Worm (Caenorhabditis elegans) whole organism, L1 larva: Measurements from ENCODE around the gene nhr-291.

Experiments used
- F16B12.6 ChIP-seq: fragments of 150-350 bp; optimal IDR thresholded peaks from 2 replicates; lab custom pipeline; 2014; ENCODE audit warnings: missing biosample characterization, missing genetic modification characterization
- Y116A8C.19 ChIP-seq: sonication (generic microtip); optimal IDR thresholded peaks from 2 replicates; lab custom pipeline; 2016; ENCODE audit warnings: missing compliant biosample characterization, missing genetic modification characterization, borderline replicate concordance
- blmp-1 ChIP-seq: fragments of 150-350 bp; optimal IDR thresholded peaks from 2 replicates; lab custom pipeline; 2014; ENCODE audit warnings: missing biosample characterization, missing genetic modification characterization
- ceh-63 ChIP-seq: fragments of 200-800 bp; sonication (Bioruptor generic); optimal IDR thresholded peaks from 2 replicates; lab custom pipeline; 2018; ENCODE audit warnings: mild to moderate bottlenecking, missing genetic modification characterization, missing compliant biosample characterization
- ceh-90 ChIP-seq: sonication (generic microtip); optimal IDR thresholded peaks from 2 replicates; lab custom pipeline; 2016; ENCODE audit warnings: missing genetic modification characterization, missing compliant biosample characterization
- ces-1 ChIP-seq: fragments of 150-350 bp; optimal IDR thresholded peaks from 2 replicates; lab custom pipeline; 2014; ENCODE audit warnings: missing biosample characterization, missing genetic modification reagents, missing genetic modification characterization
- dpl-1 ChIP-seq, 3 experiments: fragments of 150-350 bp in 2 of 3; sonication (generic microtip) in 1 of 3; optimal IDR thresholded peaks; 2 replicates each; lab custom pipeline; 2014 to 2017; ENCODE audit warnings: missing biosample characterization in 3 of 3, missing genetic modification characterization in 3 of 3, missing genetic modification reagents in 3 of 3
- egl-13 ChIP-seq: sonication (generic microtip); optimal IDR thresholded peaks from 2 replicates; lab custom pipeline; 2016; ENCODE audit warnings: missing genotype, missing genetic modification reagents, missing genetic modification characterization, missing compliant biosample characterization
- elt-3 ChIP-seq, 6 experiments: fragments of 150-350 bp in 1 of 6; sonication (generic microtip); optimal IDR thresholded peaks; 2 replicates each; lab custom pipeline; 2017 to 2018; ENCODE audit warnings: missing biosample characterization in 6 of 6, missing genetic modification characterization in 6 of 6, inconsistent platforms in 1 of 6
- fkh-10 ChIP-seq: sonication (generic microtip); optimal IDR thresholded peaks from 2 replicates; lab custom pipeline; 2017; ENCODE audit warnings: missing biosample characterization, missing genetic modification reagents, missing genetic modification characterization
- fkh-4 ChIP-seq: sonication (generic microtip); optimal IDR thresholded peaks from 2 replicates; lab custom pipeline; 2016; ENCODE audit warnings: missing compliant biosample characterization, missing genetic modification characterization, borderline replicate concordance
- grh-1 ChIP-seq: fragments of 200-800 bp; sonication (Bioruptor generic); IDR thresholded peaks from 2 replicates; pipeline ENCODE4 v1.3.6; 2022; ENCODE audit warnings: missing genetic modification reagents, missing genetic modification characterization, missing compliant biosample characterization
- hlh-17 ChIP-seq: fragments of 200-800 bp; sonication (Bioruptor generic); optimal IDR thresholded peaks from 2 replicates; lab custom pipeline; 2018; ENCODE audit warnings: missing genetic modification characterization, mild to moderate bottlenecking, missing compliant biosample characterization, moderate library complexity, borderline replicate concordance
- hlh-4 ChIP-seq: sonication (generic microtip); optimal IDR thresholded peaks from 2 replicates; lab custom pipeline; 2016; ENCODE audit warnings: mild to moderate bottlenecking, missing genetic modification characterization, missing compliant biosample characterization
- hpl-2 ChIP-seq: fragments of 150-350 bp; optimal IDR thresholded peaks from 2 replicates; lab custom pipeline; 2014; ENCODE audit warnings: missing biosample characterization, missing genetic modification reagents, missing genetic modification characterization
- irx-1 ChIP-seq: sonication (generic microtip); optimal IDR thresholded peaks from 2 replicates; lab custom pipeline; 2016; ENCODE audit warnings: missing genetic modification characterization, missing compliant biosample characterization
- isw-1 ChIP-seq: fragments of 200-800 bp; sonication (Bioruptor generic); IDR thresholded peaks from 2 replicates; pipeline ENCODE4 v1.3.6; 2022; ENCODE audit warnings: missing genetic modification characterization, missing compliant biosample characterization
- jun-1 ChIP-seq: fragments of 150-350 bp; optimal IDR thresholded peaks from 2 replicates; lab custom pipeline; 2014; ENCODE audit warnings: missing biosample characterization, missing genetic modification reagents, missing genetic modification characterization
- lin-14 ChIP-seq: fragments of 200-800 bp; sonication (Bioruptor generic); optimal IDR thresholded peaks from 2 replicates; lab custom pipeline; 2018; ENCODE audit warnings: mild to moderate bottlenecking, missing genetic modification characterization, moderate library complexity, missing compliant biosample characterization
- lin-15B ChIP-seq: fragments of 150-350 bp; sonication (generic microtip); optimal IDR thresholded peaks from 3 replicates; lab custom pipeline; 2014; ENCODE audit warnings: missing biosample characterization, missing genetic modification characterization
- mab-9 ChIP-seq: fragments of 200-800 bp; sonication (Bioruptor generic); IDR thresholded peaks from 2 replicates; pipeline ENCODE4 v1.3.6; 2022; ENCODE audit warnings: missing genetic modification reagents, missing genetic modification characterization, missing compliant biosample characterization
- mef-2 ChIP-seq: fragments of 150-350 bp; optimal IDR thresholded peaks from 2 replicates; lab custom pipeline; 2014; ENCODE audit warnings: missing biosample characterization, missing genetic modification characterization
- mep-1 ChIP-seq: fragments of 150-350 bp; optimal IDR thresholded peaks from 2 replicates; lab custom pipeline; 2014; ENCODE audit warnings: missing biosample characterization, missing genetic modification characterization
- nhr-11 ChIP-seq: fragments of 150-350 bp; optimal IDR thresholded peaks from 2 replicates; lab custom pipeline; 2014; ENCODE audit warnings: missing biosample characterization, missing genetic modification characterization
- nhr-12 ChIP-seq: sonication (generic microtip); optimal IDR thresholded peaks from 2 replicates; lab custom pipeline; 2017; ENCODE audit warnings: missing biosample characterization, missing genetic modification characterization
- nhr-20 ChIP-seq: sonication (generic microtip); optimal IDR thresholded peaks from 2 replicates; lab custom pipeline; 2016; ENCODE audit warnings: mild to moderate bottlenecking, missing genetic modification characterization, missing compliant biosample characterization
- nhr-237 ChIP-seq: fragments of 150-350 bp; optimal IDR thresholded peaks from 2 replicates; lab custom pipeline; 2014; ENCODE audit warnings: missing biosample characterization, missing genetic modification characterization
- nhr-28 ChIP-seq: fragments of 150-350 bp; optimal IDR thresholded peaks from 2 replicates; lab custom pipeline; 2014; ENCODE audit warnings: missing biosample characterization, missing genetic modification characterization
- nhr-71 ChIP-seq: sonication (generic microtip); optimal IDR thresholded peaks from 2 replicates; lab custom pipeline; 2016; ENCODE audit warnings: mild to moderate bottlenecking, missing genetic modification characterization, moderate library complexity, missing compliant biosample characterization
- nhr-85 ChIP-seq: sonication (generic microtip); peaks from one replicate; lab custom pipeline; 2016; ENCODE audit warnings: missing genetic modification characterization, inconsistent platforms, missing compliant biosample characterization
- nhr-90 ChIP-seq: sonication (generic microtip); optimal IDR thresholded peaks from 2 replicates; lab custom pipeline; 2016; ENCODE audit warnings: mild to moderate bottlenecking, missing genetic modification characterization, missing compliant biosample characterization; ENCODE audit not compliant: poor library complexity
- pax-3 ChIP-seq: fragments of 200-800 bp; sonication (Bioruptor generic); optimal IDR thresholded peaks from 2 replicates; lab custom pipeline; 2018; ENCODE audit warnings: mild to moderate bottlenecking, missing genetic modification characterization, moderate library complexity, missing compliant biosample characterization
- pqm-1 ChIP-seq: sonication (generic microtip); optimal IDR thresholded peaks from 3 replicates; lab custom pipeline; 2017; ENCODE audit warnings: missing biosample characterization, missing genetic modification characterization
- skn-1 ChIP-seq: fragments of 150-350 bp; optimal IDR thresholded peaks from 2 replicates; lab custom pipeline; 2014; ENCODE audit warnings: missing biosample characterization, missing genetic modification characterization
- sptf-1 ChIP-seq: fragments of 150-350 bp; optimal IDR thresholded peaks from 2 replicates; lab custom pipeline; 2014; ENCODE audit warnings: missing biosample characterization, missing genetic modification characterization
- tbx-2 ChIP-seq: sonication (generic microtip); optimal IDR thresholded peaks from 2 replicates; lab custom pipeline; 2016; ENCODE audit warnings: missing genetic modification characterization, missing compliant biosample characterization
- tlp-1 ChIP-seq: fragments of 150-350 bp; optimal IDR thresholded peaks from 2 replicates; lab custom pipeline; 2014; ENCODE audit warnings: missing biosample characterization, missing genetic modification characterization
- unc-30 ChIP-seq: sonication (generic microtip); optimal IDR thresholded peaks from 2 replicates; lab custom pipeline; 2017; ENCODE audit warnings: missing biosample characterization, missing genetic modification characterization
- unc-62 ChIP-seq: fragments of 150-350 bp; optimal IDR thresholded peaks from 2 replicates; lab custom pipeline; 2014; ENCODE audit warnings: missing biosample characterization, missing genetic modification reagents, missing genetic modification characterization
- xbp-1 ChIP-seq: sonication (generic microtip); optimal IDR thresholded peaks from 2 replicates; lab custom pipeline; 2016; ENCODE audit warnings: missing genetic modification characterization, missing compliant biosample characterization
- zip-4 ChIP-seq: fragments of 200-800 bp; sonication (Bioruptor generic); optimal IDR thresholded peaks from 2 replicates; lab custom pipeline; 2018; ENCODE audit warnings: mild to moderate bottlenecking, missing genetic modification characterization, moderate library complexity, missing compliant biosample characterization
- ztf-4 ChIP-seq: fragments of 150-350 bp; optimal IDR thresholded peaks from 2 replicates; lab custom pipeline; 2014; ENCODE audit warnings: missing biosample characterization, missing genetic modification characterization

nhr-291 gene

DNA sequence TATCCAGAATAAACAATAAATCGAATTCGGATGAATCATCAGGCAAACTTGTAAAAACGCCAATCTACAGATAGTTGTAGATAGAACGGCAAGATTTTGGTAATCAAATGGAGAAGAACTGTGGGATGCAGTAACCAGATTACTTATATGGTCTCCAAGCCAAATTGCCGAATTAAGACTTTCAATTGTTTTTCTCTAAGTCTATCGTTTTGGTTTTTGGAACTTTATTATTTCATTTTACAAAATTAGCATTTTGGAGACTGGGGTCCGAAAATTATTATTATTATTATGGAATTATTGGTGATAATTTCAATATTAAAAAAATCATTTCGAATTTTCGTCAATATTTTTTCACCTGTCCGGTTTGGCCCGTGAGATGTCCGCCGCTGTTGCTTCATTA lies 20.6 kb downstream of the nhr-291 start, which contains the start of gene clec-228:
clec-228 (minus strand) TSS at position 101 of the 400 bp plus-strand sequence.
- TF ChIP-seq mep-1 (tag; lab: Kevin White, UChicago): no peak
- no peak for TF ChIP-seq hlh-4
- no peak for TF ChIP-seq mab-9 (GFP tag; lab: Robert Waterston, UW)
- no peak for TF ChIP-seq nhr-28 (tag; lab: Kevin White, UChicago)
- no peak for TF ChIP-seq nhr-12
- no peak for TF ChIP-seq tbx-2
- TF ChIP-seq nhr-71 (tag; lab: Kevin White, UChicago): no peak
- TF ChIP-seq unc-62 (GFP tag; lab: Kevin White, UChicago): no peak

DNA sequence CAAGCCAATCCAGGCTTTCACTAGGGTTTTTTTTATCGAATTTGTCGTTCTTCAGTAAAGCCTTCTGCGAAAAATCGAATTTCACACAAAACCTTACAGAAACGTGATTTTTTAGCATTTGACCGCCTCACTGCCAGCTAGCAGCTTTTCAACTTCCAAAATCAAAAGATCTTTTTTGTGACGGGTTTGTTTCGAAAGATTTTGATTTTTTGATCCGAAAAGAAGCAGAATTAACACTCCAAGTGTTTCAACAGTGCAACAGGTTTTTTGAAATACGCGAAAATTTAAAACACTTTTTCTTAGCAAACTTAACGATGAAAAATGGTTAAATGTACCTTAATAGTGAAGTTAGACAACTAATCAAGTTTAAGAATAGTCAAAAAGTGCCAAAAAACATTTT lies 22.6 kb downstream of the nhr-291 start, which contains the start of gene clec-229:
clec-229 (minus strand) TSS at position 101 of the 400 bp plus-strand sequence.
- no peak for TF ChIP-seq ztf-4 (tag; lab: Kevin White, UChicago)
- TF ChIP-seq grh-1 (GFP tag; lab: Robert Waterston, UW): no peak
- TF ChIP-seq sptf-1 (tag; lab: Kevin White, UChicago): no peak
- TF ChIP-seq hlh-17: no peak
- TF ChIP-seq nhr-85 (tag; lab: Kevin White, UChicago): no peak
- TF ChIP-seq Y116A8C.19: no peak
- no peak for TF ChIP-seq dpl-1 (GFP tag; optimal IDR thresholded peaks at IDR 0.05; lab: Kevin White, UChicago)
- TF ChIP-seq unc-30: no peak
- TF ChIP-seq blmp-1 (tag; lab: Kevin White, UChicago): no peak
- TF ChIP-seq fkh-4: no peak
- TF ChIP-seq lin-14 (GFP tag; lab: Kevin White, UChicago): no peak
- TF ChIP-seq jun-1 (tag; lab: Kevin White, UChicago): no peak
- TF ChIP-seq nhr-11 (tag; lab: Kevin White, UChicago): no peak
- no peak for TF ChIP-seq fkh-10
- no peak for TF ChIP-seq hpl-2 (GFP tag; lab: Kevin White, UChicago)
- no peak for TF ChIP-seq mab-9 (GFP tag; lab: Robert Waterston, UW)

DNA sequence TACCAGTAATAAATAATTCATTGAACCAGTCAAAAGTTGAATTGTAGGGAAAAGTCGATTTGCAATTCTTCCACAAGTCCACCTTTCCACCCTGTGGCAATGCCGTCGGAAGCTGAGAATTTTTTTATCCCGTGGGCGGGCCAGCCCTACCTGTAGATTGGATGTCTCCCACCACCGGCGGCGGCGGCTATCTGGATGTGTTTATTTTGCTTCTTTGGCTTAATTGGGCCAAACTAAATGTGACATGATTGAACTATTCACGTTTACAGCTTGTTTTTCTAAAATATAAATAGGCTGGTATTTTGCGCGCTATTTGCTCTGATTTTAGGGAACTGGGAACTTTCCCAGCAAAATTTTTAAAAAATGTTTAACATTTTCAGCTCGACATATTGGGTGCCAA lies 25.7 kb downstream of the nhr-291 start, which contains the start of gene wrt-8:
wrt-8 (minus strand) TSS at position 101 of the 400 bp plus-strand sequence.
- no peak for TF ChIP-seq nhr-71 (tag; lab: Kevin White, UChicago)
- no peak for TF ChIP-seq ces-1
- TF ChIP-seq pax-3 (tag; lab: Kevin White, UChicago): no peak
- TF ChIP-seq tlp-1 (tag; lab: Kevin White, UChicago): no peak
- TF ChIP-seq nhr-20 (tag; lab: Kevin White, UChicago): no peak
- no peak for TF ChIP-seq ceh-90 (tag; lab: Kevin White, UChicago)
- no peak for TF ChIP-seq ceh-63 (GFP tag; lab: Kevin White, UChicago)

DNA sequence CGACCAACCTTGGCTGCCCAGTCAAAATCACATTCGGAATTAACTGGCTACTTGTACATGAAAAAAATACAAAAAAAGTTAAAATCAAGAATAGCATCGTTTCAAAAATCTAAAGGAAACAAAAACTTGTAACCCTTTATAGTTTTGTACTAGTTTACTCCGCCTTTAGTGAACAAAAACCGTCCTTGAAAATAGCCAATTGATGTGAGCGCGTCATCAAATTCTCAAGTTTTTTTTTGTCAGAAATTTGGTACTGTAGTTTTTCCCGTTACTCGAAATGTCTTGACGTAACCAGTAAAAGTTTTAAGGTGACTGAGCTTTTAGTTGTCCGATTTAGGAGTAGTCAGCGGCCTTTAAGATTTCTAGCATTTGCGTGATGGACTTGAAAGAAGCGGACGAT lies 28.5 kb downstream of the nhr-291 start, which contains the start of gene C29F3.3:
C29F3.3 (minus strand) TSS at position 101 of the 400 bp plus-strand sequence.
- TF ChIP-seq zip-4: no peak
- no peak for TF ChIP-seq irx-1
- no peak for TF ChIP-seq lin-15B
- no peak for TF ChIP-seq elt-3 (tag; optimal IDR thresholded peaks at IDR 0.05; lab: Kevin White, UChicago)
- no peak for TF ChIP-seq nhr-85 (tag; lab: Kevin White, UChicago)

ce11 chrV:15349044-15349443 lies 30.3 kb downstream of the nhr-291 start, which contains the start of gene clec-230:
Gene clec-230 (minus strand): TSS chrV:15349144.
- TF ChIP-seq pqm-1 (no peak), pax-3 (tag; lab: Kevin White, UChicago) (no peak)

ce11 chrV:15350615-15351014 lies 31.9 kb downstream of the nhr-291 start, which contains the start of gene clec-231:
Gene clec-231 (minus strand): TSS chrV:15350715.
- TF ChIP-seq skn-1: no peak
- TF ChIP-seq egl-13: no peak
- TF ChIP-seq nhr-11 (tag; lab: Kevin White, UChicago): no peak
- no peak for TF ChIP-seq F16B12.6 (tag; lab: Kevin White, UChicago)
- no peak for TF ChIP-seq nhr-20 (tag; lab: Kevin White, UChicago)
- TF ChIP-seq lin-14 (GFP tag; lab: Kevin White, UChicago): no peak
- no peak for TF ChIP-seq nhr-90
- no peak for TF ChIP-seq mab-9 (GFP tag; lab: Robert Waterston, UW)
- TF ChIP-seq xbp-1: no peak
- TF ChIP-seq isw-1: no peak
- TF ChIP-seq tlp-1 (tag; lab: Kevin White, UChicago): no peak
- no peak for TF ChIP-seq nhr-12
- no peak for TF ChIP-seq hpl-2 (GFP tag; lab: Kevin White, UChicago)
- no peak for TF ChIP-seq ces-1
- no peak for TF ChIP-seq unc-62 (GFP tag; lab: Kevin White, UChicago)
- no peak for TF ChIP-seq elt-3 (tag; optimal IDR thresholded peaks at IDR 0.05; lab: Kevin White, UChicago)
- TF ChIP-seq nhr-237 (tag; lab: Kevin White, UChicago): no peak
- no peak for TF ChIP-seq mef-2 (tag; lab: Kevin White, UChicago)
- TF ChIP-seq ztf-4 (tag; lab: Kevin White, UChicago): no peak
